Fruit fly (Drosophila melanogaster) whole organism, embryonic: ENCODE measurements around the gene Rcd5.

ENCODE experiments used
- CG10321 ChIP-seq: fragments of 200-800 bp; sonication (Bioruptor generic); IDR thresholded peaks from 2 replicates; pipeline ENCODE4 v1.3.6; 2022; ENCODE audit warnings: missing biosample characterization, missing genetic modification characterization
- CG10979 ChIP-seq: fragments of 200-800 bp; sonication (Bioruptor generic); optimal IDR thresholded peaks from 2 replicates; lab custom pipeline; 2018; ENCODE audit warnings: missing biosample characterization, mild to moderate bottlenecking, missing genetic modification characterization, moderate library complexity
- CG12104 ChIP-seq: fragments of 200-800 bp; sonication (Bioruptor generic); optimal IDR thresholded peaks from 3 replicates; lab custom pipeline; 2016; ENCODE audit warnings: missing biosample characterization, missing genetic modification characterization
- CG15269 ChIP-seq: fragments of 200-800 bp; sonication (Bioruptor generic); optimal IDR thresholded peaks from 2 replicates; lab custom pipeline; 2018; ENCODE audit warnings: missing biosample characterization, mild to moderate bottlenecking, missing genetic modification characterization, moderate library complexity
- CG1832 ChIP-seq: fragments of 200-800 bp; sonication (Bioruptor generic); optimal IDR thresholded peaks from 2 replicates; lab custom pipeline; 2017; ENCODE audit warnings: missing biosample characterization, mild to moderate bottlenecking, missing genetic modification characterization, inconsistent platforms
- CG2120 ChIP-seq: fragments of 200-800 bp; sonication (Bioruptor generic); optimal IDR thresholded peaks from 3 replicates; lab custom pipeline; 2016; ENCODE audit warnings: missing biosample characterization, missing genetic modification characterization
- CG2875 ChIP-seq: fragments of 200-800 bp; sonication (Bioruptor generic); optimal IDR thresholded peaks from 2 replicates; lab custom pipeline; 2017; ENCODE audit warnings: missing biosample characterization, mild to moderate bottlenecking, missing genetic modification characterization, missing genetic modification reagents
- CG31224 ChIP-seq: fragments of 200-800 bp; sonication (Bioruptor generic); IDR thresholded peaks from 2 replicates; pipeline ENCODE4 v1.3.6; 2022; ENCODE audit warnings: missing biosample characterization, missing genetic modification characterization
- CG4730 ChIP-seq: fragments of 200-800 bp; sonication (Bioruptor generic); IDR thresholded peaks from 2 replicates; pipeline ENCODE4 v1.3.6; 2022; ENCODE audit warnings: missing biosample characterization, missing genetic modification characterization
- CG6175 ChIP-seq: fragments of 200-800 bp; sonication (Bioruptor generic); IDR thresholded peaks from 3 replicates; pipeline ENCODE4 v1.3.6; 2022; ENCODE audit warnings: missing biosample characterization, missing genetic modification characterization
- CG6272 ChIP-seq: fragments of 200-800 bp; sonication (Bioruptor generic); IDR thresholded peaks from 2 replicates; pipeline ENCODE4 v1.3.6; 2022; ENCODE audit warnings: missing biosample characterization, missing genetic modification characterization
- CG7963 ChIP-seq: fragments of 200-800 bp; sonication (Bioruptor generic); IDR thresholded peaks from 3 replicates; pipeline ENCODE4 v1.3.6; 2022; ENCODE audit warnings: missing biosample characterization, missing genetic modification characterization; ENCODE audit not compliant: partially characterized antibody
- CG8290 ChIP-seq, 3 experiments: fragments of 200-800 bp; sonication (Bioruptor generic); optimal IDR thresholded peaks; 2 replicates each; lab custom pipeline; 2016 to 2019; ENCODE audit warnings: missing biosample characterization in 3 of 3, missing genetic modification characterization in 3 of 3, mild to moderate bottlenecking in 2 of 3, moderate library complexity in 1 of 3
- CrebB ChIP-seq: fragments of 200-800 bp; sonication (Bioruptor generic); optimal IDR thresholded peaks from 3 replicates; lab custom pipeline; 2018; ENCODE audit warnings: missing biosample characterization, mild to moderate bottlenecking, missing genetic modification characterization
- Dip3 ChIP-seq: fragments of 200-800 bp; sonication (Bioruptor generic); optimal IDR thresholded peaks from 3 replicates; lab custom pipeline; 2016; ENCODE audit warnings: missing biosample characterization, missing genetic modification characterization
- Doc3 ChIP-seq: fragments of 200-800 bp; sonication (Bioruptor generic); IDR thresholded peaks from 3 replicates; pipeline ENCODE4 v1.3.6; 2022; ENCODE audit warnings: missing biosample characterization, missing genetic modification characterization; ENCODE audit not compliant: partially characterized antibody
- E2f2 ChIP-seq: fragments of 200-800 bp; sonication (Bioruptor generic); IDR thresholded peaks from 2 replicates; pipeline ENCODE4 v1.3.6; 2022; ENCODE audit warnings: missing biosample characterization, missing genetic modification characterization
- Gsc ChIP-seq: fragments of 200-800 bp; sonication (Bioruptor generic); IDR thresholded peaks from 2 replicates; pipeline ENCODE4 v1.3.6; 2022; ENCODE audit warnings: missing biosample characterization, missing genetic modification characterization
- H2.0 ChIP-seq: fragments of 200-800 bp; sonication (Bioruptor generic); IDR thresholded peaks from 2 replicates; pipeline ENCODE4 v1.3.6; 2022; ENCODE audit warnings: missing biosample characterization, missing genetic modification characterization
- Hr3 ChIP-seq: fragments of 200-800 bp; sonication (Bioruptor generic); optimal IDR thresholded peaks from 3 replicates; lab custom pipeline; 2016; ENCODE audit warnings: missing biosample characterization, missing genetic modification characterization
- Jarid2 ChIP-seq: fragments of 200-800 bp; sonication (Bioruptor generic); optimal IDR thresholded peaks from 3 replicates; lab custom pipeline; 2017; ENCODE audit warnings: mild to moderate bottlenecking, missing biosample characterization, missing genetic modification reagents, missing genetic modification characterization
- Ptx1 ChIP-seq: fragments of 200-800 bp; sonication (Bioruptor generic); IDR thresholded peaks from 2 replicates; pipeline ENCODE4 v1.3.6; 2022; ENCODE audit warnings: missing biosample characterization, missing genetic modification characterization
- Rfx ChIP-seq: fragments of 200-800 bp; sonication (Bioruptor generic); IDR thresholded peaks from 2 replicates; pipeline ENCODE4 v1.3.6; 2022; ENCODE audit warnings: missing biosample characterization, missing genetic modification characterization
- Trl ChIP-seq, 3 experiments: fragments of >200 bp in 2 of 3; fragments of 200-800 bp in 1 of 3; sonication (Bioruptor generic) in 1 of 3; optimal IDR thresholded peaks; 2 replicates in 1 of 3; 3 replicates in 2 of 3; lab custom pipeline; 2016 to 2017; ENCODE audit warnings: missing biosample characterization in 1 of 3, missing genetic modification characterization in 1 of 3
- aop ChIP-seq: fragments of 200-800 bp; sonication (Bioruptor generic); IDR thresholded peaks from 2 replicates; pipeline ENCODE4 v1.3.6; 2022; ENCODE audit warnings: missing biosample characterization, missing genetic modification characterization
- bigmax ChIP-seq: fragments of 200-800 bp; sonication (Bioruptor generic); optimal IDR thresholded peaks from 2 replicates; lab custom pipeline; 2018; ENCODE audit warnings: missing biosample characterization, mild to moderate bottlenecking, missing genetic modification characterization
- bsh ChIP-seq, 2 experiments: fragments of 200-800 bp; sonication (Bioruptor generic); optimal IDR thresholded peaks; 2 replicates each; lab custom pipeline; 2017 to 2018; ENCODE audit warnings: mild to moderate bottlenecking in 2 of 2, missing biosample characterization in 2 of 2, missing genetic modification characterization in 2 of 2, moderate library complexity in 1 of 2
- croc ChIP-seq: fragments of 200-800 bp; sonication (Bioruptor generic); conservative IDR thresholded peaks from 3 replicates; pipeline ENCODE4 v1.3.6; 2022; ENCODE audit warnings: missing biosample characterization, missing genetic modification characterization
- dati ChIP-seq: fragments of 200-800 bp; sonication (Bioruptor generic); IDR thresholded peaks from 2 replicates; pipeline ENCODE4 v1.3.6; 2022; ENCODE audit warnings: missing biosample characterization, missing genetic modification characterization
- dm ChIP-seq: fragments of 200-800 bp; sonication (Bioruptor generic); optimal IDR thresholded peaks from 3 replicates; lab custom pipeline; 2016; ENCODE audit warnings: missing biosample characterization, missing genetic modification characterization
- dpn ChIP-seq, 2 experiments: fragments of 200-800 bp; sonication (Bioruptor generic); optimal IDR thresholded peaks; 3 replicates each; lab custom pipeline; 2016; ENCODE audit warnings: missing biosample characterization in 2 of 2, missing genetic modification characterization in 2 of 2
- fd64A ChIP-seq: fragments of 200-800 bp; sonication (Bioruptor generic); optimal IDR thresholded peaks from 3 replicates; lab custom pipeline; 2018; ENCODE audit warnings: missing biosample characterization, mild to moderate bottlenecking, missing genetic modification characterization
- gt ChIP-seq: fragments of 200-800 bp; sonication (Bioruptor generic); IDR thresholded peaks from 2 replicates; pipeline ENCODE4 v1.3.6; 2022; ENCODE audit warnings: missing biosample characterization, missing genetic modification characterization
- h ChIP-seq: fragments of >200 bp; optimal IDR thresholded peaks from 2 replicates; lab custom pipeline; 2017
- hb ChIP-seq: fragments of 200-800 bp; sonication (Bioruptor generic); IDR thresholded peaks from 3 replicates; pipeline ENCODE4 v1.3.6; 2022; ENCODE audit warnings: missing biosample characterization, missing genetic modification characterization; ENCODE audit not compliant: partially characterized antibody
- hkb ChIP-seq, 2 experiments: fragments of 200-800 bp in 1 of 2; fragments of >200 bp in 1 of 2; sonication (Bioruptor generic) in 1 of 2; IDR thresholded peaks in 1 of 2; optimal IDR thresholded peaks in 1 of 2; 2 replicates each; pipeline versions ENCODE4 v1.3.6 to Lab custom; 2017 to 2022; ENCODE audit warnings: missing biosample characterization in 1 of 2, missing genetic modification characterization in 1 of 2
- hth ChIP-seq: fragments of >200 bp; optimal IDR thresholded peaks from 2 replicates; lab custom pipeline; 2017; ENCODE audit warnings: inconsistent platforms
- inv ChIP-seq: fragments of 200-800 bp; sonication (Bioruptor generic); IDR thresholded peaks from 2 replicates; pipeline ENCODE4 v1.3.6; 2022; ENCODE audit warnings: missing biosample characterization, missing genetic modification characterization; ENCODE audit not compliant: partially characterized antibody
- kay ChIP-seq: fragments of 200-800 bp; sonication (Bioruptor generic); optimal IDR thresholded peaks from 2 replicates; lab custom pipeline; 2016; ENCODE audit warnings: missing biosample characterization, missing genetic modification characterization
- kni ChIP-seq: fragments of 200-800 bp; sonication (Bioruptor generic); optimal IDR thresholded peaks from 3 replicates; lab custom pipeline; 2017; ENCODE audit warnings: mild to moderate bottlenecking, missing biosample characterization, missing genetic modification reagents, missing genetic modification characterization
- luna ChIP-seq: fragments of 200-800 bp; sonication (Bioruptor generic); optimal IDR thresholded peaks from 2 replicates; lab custom pipeline; 2016; ENCODE audit warnings: missing biosample characterization, missing genetic modification characterization
- mam ChIP-seq: fragments of 200-800 bp; sonication (Bioruptor generic); optimal IDR thresholded peaks from 3 replicates; lab custom pipeline; 2016; ENCODE audit warnings: missing biosample characterization, missing genetic modification characterization
- peb ChIP-seq: fragments of 200-800 bp; sonication (Bioruptor generic); IDR thresholded peaks from 2 replicates; pipeline ENCODE4 v1.3.6; 2022; ENCODE audit warnings: missing biosample characterization, missing genetic modification characterization
- slbo ChIP-seq: fragments of 200-800 bp; sonication (Bioruptor generic); IDR thresholded peaks from 2 replicates; pipeline ENCODE4 v1.3.6; 2022; ENCODE audit warnings: missing biosample characterization, missing genetic modification characterization
- so ChIP-seq: fragments of 200-800 bp; sonication (Bioruptor generic); IDR thresholded peaks from 3 replicates; pipeline ENCODE4 v1.3.6; 2022; ENCODE audit warnings: missing biosample characterization, missing genetic modification characterization
- sob ChIP-seq: fragments of 200-800 bp; sonication (Bioruptor generic); IDR thresholded peaks from 2 replicates; pipeline ENCODE4 v1.3.6; 2022; ENCODE audit warnings: missing biosample characterization, missing genetic modification characterization
- tio ChIP-seq: fragments of 200-800 bp; sonication (Bioruptor generic); optimal IDR thresholded peaks from 2 replicates; lab custom pipeline; 2017; ENCODE audit warnings: missing biosample characterization, missing genetic modification characterization, inconsistent platforms
- toy ChIP-seq: fragments of 200-800 bp; sonication (Bioruptor generic); IDR thresholded peaks from 2 replicates; pipeline ENCODE4 v1.3.6; 2022; ENCODE audit warnings: missing biosample characterization, missing genetic modification characterization
- unc-4 ChIP-seq: fragments of 200-800 bp; sonication (Bioruptor generic); IDR thresholded peaks from 2 replicates; pipeline ENCODE4 v1.3.6; 2022; ENCODE audit warnings: missing biosample characterization, missing genetic modification characterization; ENCODE audit not compliant: partially characterized antibody
- wek ChIP-seq: fragments of 200-800 bp; sonication (Bioruptor generic); optimal IDR thresholded peaks from 3 replicates; lab custom pipeline; 2018; ENCODE audit warnings: missing biosample characterization, mild to moderate bottlenecking, missing genetic modification characterization, moderate library complexity

The Rcd5 gene

dm6 chr3L:4016754-4017153 lies 23.6 kb upstream of the Rcd5 start (continued):
- TF ChIP-seq Doc3 (GFP tag; lab: Robert Waterston, UW) (no peak), gt (GFP tag; lab: Robert Waterston, UW) (peak; percentile 55; the same call in 1 of the 2 replicates), CG4730 (GFP tag; lab: Robert Waterston, UW) (peak; percentile 58), Ptx1 (GFP tag; lab: Robert Waterston, UW) (peak; percentile 53), fd64A (GFP tag; lab: Kevin White, UChicago) (peak; percentile 71), CG2120 (no peak), unc-4 (no peak), CG6272 (GFP tag; lab: Robert Waterston, UW) (peak; percentile 57), Dip3 (GFP tag; lab: Kevin White, UChicago) (no peak), sob (peak; percentile 33; the same call in 1 of the 2 replicates), kni (GFP tag; lab: Kevin White, UChicago) (no peak), peb (peak; percentile 57), wek (GFP tag; lab: Kevin White, UChicago) (no peak), CG6175 (GFP tag; lab: Robert Waterston, UW) (no peak), slbo (GFP tag; lab: Robert Waterston, UW) (peak; percentile 58), Rfx (no peak), aop (no peak), CG31224 (GFP tag; lab: Robert Waterston, UW) (0 out of 2 replicates have a peak, but pooled peaks have one; percentile 25), bigmax (GFP tag; lab: Kevin White, UChicago) (no peak), luna (GFP tag; lab: Kevin White, UChicago) (no peak), CG7963 (GFP tag; lab: Robert Waterston, UW) (no peak), tio (GFP tag; lab: Kevin White, UChicago) (peak; percentile 35), CG12104 (GFP tag; lab: Kevin White, UChicago) (no peak), CG8290 (GFP tag; optimal IDR thresholded peaks at IDR 0.05; lab: Kevin White, UChicago) (peak; percentile 46), CG8290 (tag; optimal IDR thresholded peaks at IDR 0.05; lab: Kevin White, UChicago) (peak in 1 of 2 experiments; percentile 67), kay (no peak), Gsc (GFP tag; lab: Robert Waterston, UW) (peak; percentile 61; the same call in 1 of the 2 replicates), dati (GFP tag; lab: Robert Waterston, UW) (peak; percentile 70), so (GFP tag; lab: Robert Waterston, UW) (0 out of 3 replicates have a peak, but pooled peaks have one; percentile 13), bsh (GFP tag; optimal IDR thresholded peaks at IDR 0.05; lab: Kevin White, UChicago) (peak in 1 of 2 experiments; percentile 87), E2f2 (GFP tag; lab: Robert Waterston, UW) (peak; percentile 18; the same call in 1 of the 2 replicates), H2.0 (GFP tag; lab: Robert Waterston, UW) (peak; percentile 70), CG15269 (peak; percentile 29), Jarid2 (no peak), CG1832 (no peak), CG10321 (GFP tag; lab: Robert Waterston, UW) (no peak), hb (GFP tag; lab: Robert Waterston, UW) (no peak), hth (lab: Kevin White, UChicago) (no peak), toy (GFP tag; lab: Robert Waterston, UW) (no peak), Hr3 (GFP tag; lab: Kevin White, UChicago) (peak; percentile 43), CrebB (tag; lab: Kevin White, UChicago) (no peak), mam (GFP tag; lab: Kevin White, UChicago) (peak; percentile 39), CG2875 (peak; percentile 58), inv (no peak), dpn (GFP tag; optimal IDR thresholded peaks at IDR 0.05; lab: Kevin White, UChicago) (peak; percentile 60 to 71), Trl (optimal IDR thresholded peaks at IDR 0.05; lab: Kevin White, UChicago) (no peak), Trl (GFP tag; optimal IDR thresholded peaks at IDR 0.05; lab: Kevin White, UChicago) (peak; percentile 60), croc (GFP tag; lab: Robert Waterston, UW) (peak; percentile 73), CG10979 (tag; lab: Kevin White, UChicago) (peak; percentile 79), hkb (optimal IDR thresholded peaks at IDR 0.05; lab: Kevin White, UChicago) (no peak), hkb (GFP tag; IDR thresholded peaks at IDR 0.05; lab: Robert Waterston, UW) (peak; percentile 65), h (lab: Kevin White, UChicago) (no peak), dm (GFP tag; lab: Kevin White, UChicago) (peak; percentile 10)
